Worm (Caenorhabditis elegans) whole organism, L1 larva: Measurements from ENCODE around the gene ham-3.

ENCODE experiments used
- C04F5.9 ChIP-seq: sonication (generic microtip); optimal IDR thresholded peaks from 2 replicates; lab custom pipeline; 2016; ENCODE audit warnings: missing genetic modification characterization, missing compliant biosample characterization
- Y116A8C.19 ChIP-seq: sonication (generic microtip); optimal IDR thresholded peaks from 2 replicates; lab custom pipeline; 2016; ENCODE audit warnings: missing compliant biosample characterization, missing genetic modification characterization, borderline replicate concordance
- aha-1 ChIP-seq: fragments of 150-350 bp; optimal IDR thresholded peaks from 2 replicates; lab custom pipeline; 2014; ENCODE audit warnings: missing biosample characterization, missing genetic modification characterization
- ceh-63 ChIP-seq: fragments of 200-800 bp; sonication (Bioruptor generic); optimal IDR thresholded peaks from 2 replicates; lab custom pipeline; 2018; ENCODE audit warnings: mild to moderate bottlenecking, missing genetic modification characterization, missing compliant biosample characterization
- ceh-88 ChIP-seq: fragments of 200-800 bp; sonication (Bioruptor generic); IDR thresholded peaks from 2 replicates; pipeline ENCODE4 v1.3.6; 2022; ENCODE audit warnings: missing genetic modification characterization, missing compliant biosample characterization
- ces-1 ChIP-seq: fragments of 150-350 bp; optimal IDR thresholded peaks from 2 replicates; lab custom pipeline; 2014; ENCODE audit warnings: missing biosample characterization, missing genetic modification reagents, missing genetic modification characterization
- efl-1 ChIP-seq, 4 experiments: fragments of 150-350 bp; optimal IDR thresholded peaks in 3 of 4; peaks in 1 of 4; 1 replicate in 1 of 4; 2 replicates in 3 of 4; lab custom pipeline; 2014; ENCODE audit warnings: missing biosample characterization in 2 of 4, missing genetic modification characterization in 2 of 4, missing genetic modification reagents in 2 of 4
- elt-2 ChIP-seq: sonication (generic microtip); optimal IDR thresholded peaks from 2 replicates; lab custom pipeline; 2016; ENCODE audit warnings: missing genetic modification characterization, mild to moderate bottlenecking, inconsistent platforms, missing compliant biosample characterization, missing genetic modification reagents
- elt-3 ChIP-seq, 6 experiments: fragments of 150-350 bp in 1 of 6; sonication (generic microtip); optimal IDR thresholded peaks; 2 replicates each; lab custom pipeline; 2017 to 2018; ENCODE audit warnings: missing biosample characterization in 6 of 6, missing genetic modification characterization in 6 of 6, inconsistent platforms in 1 of 6
- fkh-4 ChIP-seq: sonication (generic microtip); optimal IDR thresholded peaks from 2 replicates; lab custom pipeline; 2016; ENCODE audit warnings: missing compliant biosample characterization, missing genetic modification characterization, borderline replicate concordance
- fkh-8 ChIP-seq: sonication (generic microtip); optimal IDR thresholded peaks from 2 replicates; lab custom pipeline; 2016; ENCODE audit warnings: mild to moderate bottlenecking, missing genetic modification characterization, missing compliant biosample characterization
- fos-1 ChIP-seq: fragments of 150-350 bp; optimal IDR thresholded peaks from 2 replicates; lab custom pipeline; 2014; ENCODE audit warnings: missing biosample characterization, missing genetic modification characterization
- hlh-17 ChIP-seq: fragments of 200-800 bp; sonication (Bioruptor generic); optimal IDR thresholded peaks from 2 replicates; lab custom pipeline; 2018; ENCODE audit warnings: missing genetic modification characterization, mild to moderate bottlenecking, missing compliant biosample characterization, moderate library complexity, borderline replicate concordance
- hpl-2 ChIP-seq: fragments of 150-350 bp; optimal IDR thresholded peaks from 2 replicates; lab custom pipeline; 2014; ENCODE audit warnings: missing biosample characterization, missing genetic modification reagents, missing genetic modification characterization
- isw-1 ChIP-seq: fragments of 200-800 bp; sonication (Bioruptor generic); IDR thresholded peaks from 2 replicates; pipeline ENCODE4 v1.3.6; 2022; ENCODE audit warnings: missing genetic modification characterization, missing compliant biosample characterization
- lin-13 ChIP-seq: fragments of 150-350 bp; optimal IDR thresholded peaks from 2 replicates; lab custom pipeline; 2014; ENCODE audit warnings: missing biosample characterization, missing genetic modification reagents, missing genetic modification characterization
- lin-15B ChIP-seq: fragments of 150-350 bp; sonication (generic microtip); optimal IDR thresholded peaks from 3 replicates; lab custom pipeline; 2014; ENCODE audit warnings: missing biosample characterization, missing genetic modification characterization
- lin-39 ChIP-seq: fragments of 150-350 bp; optimal IDR thresholded peaks from 2 replicates; lab custom pipeline; 2014; ENCODE audit warnings: missing biosample characterization, missing genetic modification reagents, missing genetic modification characterization
- lir-3 ChIP-seq: sonication (generic microtip); optimal IDR thresholded peaks from 2 replicates; lab custom pipeline; 2016; ENCODE audit warnings: mild to moderate bottlenecking, missing genetic modification characterization, moderate library complexity, missing compliant biosample characterization; ENCODE audit not compliant: poor library complexity
- mdl-1 ChIP-seq, 2 experiments: fragments of 150-350 bp; optimal IDR thresholded peaks; 2 replicates each; lab custom pipeline; 2014 to 2017; ENCODE audit warnings: missing biosample characterization in 2 of 2, missing genetic modification characterization in 2 of 2, inconsistent platforms in 1 of 2
- mef-2 ChIP-seq: fragments of 150-350 bp; optimal IDR thresholded peaks from 2 replicates; lab custom pipeline; 2014; ENCODE audit warnings: missing biosample characterization, missing genetic modification characterization
- mep-1 ChIP-seq: fragments of 150-350 bp; optimal IDR thresholded peaks from 2 replicates; lab custom pipeline; 2014; ENCODE audit warnings: missing biosample characterization, missing genetic modification characterization
- nhr-12 ChIP-seq: sonication (generic microtip); optimal IDR thresholded peaks from 2 replicates; lab custom pipeline; 2017; ENCODE audit warnings: missing biosample characterization, missing genetic modification characterization
- nhr-19 ChIP-seq: fragments of 200-800 bp; sonication (Bioruptor generic); conservative IDR thresholded peaks from 2 replicates; pipeline ENCODE4 v1.3.6; 2022; ENCODE audit warnings: missing genetic modification characterization, missing compliant biosample characterization
- nhr-20 ChIP-seq: sonication (generic microtip); optimal IDR thresholded peaks from 2 replicates; lab custom pipeline; 2016; ENCODE audit warnings: mild to moderate bottlenecking, missing genetic modification characterization, missing compliant biosample characterization
- nhr-237 ChIP-seq: fragments of 150-350 bp; optimal IDR thresholded peaks from 2 replicates; lab custom pipeline; 2014; ENCODE audit warnings: missing biosample characterization, missing genetic modification characterization
- nhr-28 ChIP-seq: fragments of 150-350 bp; optimal IDR thresholded peaks from 2 replicates; lab custom pipeline; 2014; ENCODE audit warnings: missing biosample characterization, missing genetic modification characterization
- nhr-47 ChIP-seq: sonication (generic microtip); optimal IDR thresholded peaks from 2 replicates; lab custom pipeline; 2016; ENCODE audit warnings: mild to moderate bottlenecking, missing genetic modification characterization, moderate library complexity, missing compliant biosample characterization
- nhr-71 ChIP-seq: sonication (generic microtip); optimal IDR thresholded peaks from 2 replicates; lab custom pipeline; 2016; ENCODE audit warnings: mild to moderate bottlenecking, missing genetic modification characterization, moderate library complexity, missing compliant biosample characterization
- nhr-84 ChIP-seq: sonication (generic microtip); optimal IDR thresholded peaks from 2 replicates; lab custom pipeline; 2017; ENCODE audit warnings: missing biosample characterization, missing genetic modification characterization
- nhr-90 ChIP-seq: sonication (generic microtip); optimal IDR thresholded peaks from 2 replicates; lab custom pipeline; 2016; ENCODE audit warnings: mild to moderate bottlenecking, missing genetic modification characterization, missing compliant biosample characterization; ENCODE audit not compliant: poor library complexity
- pag-3 ChIP-seq: sonication (generic microtip); optimal IDR thresholded peaks from 2 replicates; lab custom pipeline; 2017; ENCODE audit warnings: missing genetic modification characterization, mild to moderate bottlenecking, missing compliant biosample characterization, antibody characterized with exemption, borderline replicate concordance; ENCODE audit not compliant: insufficient read depth
- pqm-1 ChIP-seq: sonication (generic microtip); optimal IDR thresholded peaks from 3 replicates; lab custom pipeline; 2017; ENCODE audit warnings: missing biosample characterization, missing genetic modification characterization
- rnt-1 ChIP-seq: sonication (generic microtip); optimal IDR thresholded peaks from 2 replicates; lab custom pipeline; 2016; ENCODE audit warnings: mild to moderate bottlenecking, missing genetic modification characterization, moderate library complexity, missing compliant biosample characterization
- snu-23 ChIP-seq: sonication (generic microtip); optimal IDR thresholded peaks from 2 replicates; lab custom pipeline; 2016; ENCODE audit warnings: missing genetic modification characterization, missing compliant biosample characterization
- sox-4 ChIP-seq: sonication (generic microtip); optimal IDR thresholded peaks from 2 replicates; lab custom pipeline; 2016; ENCODE audit warnings: missing genetic modification characterization, missing compliant biosample characterization
- sup-37 ChIP-seq: fragments of 200-800 bp; sonication (Bioruptor generic); optimal IDR thresholded peaks from 2 replicates; lab custom pipeline; 2018; ENCODE audit warnings: mild to moderate bottlenecking, missing genetic modification characterization, missing compliant biosample characterization
- swsn-7 ChIP-seq: sonication (generic microtip); optimal IDR thresholded peaks from 2 replicates; lab custom pipeline; 2016; ENCODE audit warnings: missing genetic modification characterization, missing compliant biosample characterization
- tbx-2 ChIP-seq: sonication (generic microtip); optimal IDR thresholded peaks from 2 replicates; lab custom pipeline; 2016; ENCODE audit warnings: missing genetic modification characterization, missing compliant biosample characterization
- unc-130 ChIP-seq: fragments of 150-350 bp; optimal IDR thresholded peaks from 2 replicates; lab custom pipeline; 2017; ENCODE audit warnings: missing biosample characterization, missing genetic modification characterization, inconsistent platforms
- unc-30 ChIP-seq: sonication (generic microtip); optimal IDR thresholded peaks from 2 replicates; lab custom pipeline; 2017; ENCODE audit warnings: missing biosample characterization, missing genetic modification characterization
- unc-98 ChIP-seq: fragments of 200-800 bp; sonication (Bioruptor generic); IDR thresholded peaks from 2 replicates; pipeline ENCODE4 v1.3.6; 2022; ENCODE audit warnings: missing genetic modification characterization, missing compliant biosample characterization
- vab-15 ChIP-seq: sonication (generic microtip); optimal IDR thresholded peaks from 2 replicates; lab custom pipeline; 2017; ENCODE audit warnings: missing genotype, mild to moderate bottlenecking, missing genetic modification characterization, missing compliant biosample characterization
- zag-1 ChIP-seq: fragments of 150-350 bp; optimal IDR thresholded peaks from 2 replicates; lab custom pipeline; 2014; ENCODE audit warnings: missing biosample characterization, missing genetic modification characterization
- ztf-11 ChIP-seq, 2 experiments: sonication (generic microtip); optimal IDR thresholded peaks; 2 replicates each; lab custom pipeline; 2016 to 2017; ENCODE audit warnings: missing genetic modification characterization in 2 of 2, missing biosample characterization in 1 of 2, missing compliant biosample characterization in 1 of 2

The ham-3 gene

DNA sequence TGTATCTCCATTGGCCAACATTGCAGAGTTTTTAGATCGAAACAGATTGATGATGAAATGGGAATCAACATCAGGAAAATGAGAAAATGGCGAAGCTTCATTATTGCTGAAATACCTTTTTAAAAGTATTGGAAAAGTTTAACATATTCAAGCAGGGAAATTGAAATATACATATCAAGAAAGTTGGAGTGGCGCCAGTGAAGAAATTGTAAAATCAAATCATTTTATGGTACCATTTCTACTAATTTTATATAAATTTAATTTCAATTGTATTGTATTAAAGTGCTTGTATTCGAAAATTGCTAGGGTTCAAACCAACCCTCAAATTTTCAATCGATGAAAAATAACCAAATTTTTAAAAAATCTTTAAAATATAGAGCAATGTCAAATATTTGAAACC lies 14.2 kb upstream of the ham-3 start, which contains the start of gene srt-55:
Gene srt-55, minus strand, starts transcription at position 101 of the 400 bp plus-strand sequence.
- TF ChIP-seq ceh-63 (GFP tag; lab: Kevin White, UChicago) (no peak), C04F5.9 (tag; lab: Kevin White, UChicago) (no peak)
- TF ChIP-seq, all 84 proteins: peak for 0

- TF ChIP-seq elt-2 (tag; lab: Kevin White, UChicago) (no peak), fos-1 (tag; lab: Kevin White, UChicago) (no peak), zag-1 (no peak), nhr-84 (tag; lab: Kevin White, UChicago) (no peak), sup-37 (GFP tag; lab: Kevin White, UChicago) (no peak), snu-23 (GFP tag; lab: Kevin White, UChicago) (no peak)
Measured at ce11 chrIII:10108995-10109394, 11.6 kb upstream of the ham-3 start, which contains the start of gene T16H12.9. Gene T16H12.9, plus strand, starts transcription at chrIII:10109295.

- TF ChIP-seq pag-3: no peak
- no peak for TF ChIP-seq vab-15 (tag; lab: Kevin White, UChicago)
Measured at ce11 chrIII:10112958-10113357, 7.6 kb upstream of the ham-3 start, which contains the start of gene vps-29. Gene vps-29, minus strand, starts transcription at chrIII:10113058.

DNA sequence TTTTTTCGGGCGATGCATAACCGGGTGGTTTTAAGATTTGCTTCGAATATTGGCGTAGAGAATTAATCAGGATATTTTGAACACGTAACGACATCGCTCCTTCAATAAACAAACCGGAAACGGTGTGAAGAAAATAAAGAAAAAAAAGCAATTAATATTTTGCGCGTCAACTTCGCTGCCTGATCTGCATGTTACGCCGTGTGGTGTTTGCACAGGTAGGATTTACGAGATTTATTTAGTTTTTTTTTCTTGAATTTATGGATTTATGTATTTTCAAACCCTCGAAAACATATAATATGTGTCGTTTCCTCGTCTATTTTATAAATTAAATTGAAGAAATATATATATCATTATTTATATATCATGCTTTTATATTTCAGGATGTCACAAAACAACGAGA lies 5.9 kb upstream of the ham-3 start, which contains the start of the genes ZK1128.1 and mett-10:
Gene ZK1128.1, minus strand, starts transcription at position 99 of the 400 bp plus-strand sequence.
Gene mett-10, plus strand, starts transcription at position 375 of the 400 bp plus-strand sequence.
- TF ChIP-seq lir-3 (tag; lab: Kevin White, UChicago): no peak
- no peak for TF ChIP-seq pqm-1
- no peak for TF ChIP-seq Y116A8C.19 (tag; lab: Kevin White, UChicago)
- peak; percentile 39 to 48 for TF ChIP-seq efl-1 (optimal IDR thresholded peaks at IDR 0.05; lab: Kevin White, UChicago)
- peak; percentile 62 to 94 for TF ChIP-seq efl-1 (GFP tag; optimal IDR thresholded peaks at IDR 0.05 in 1 of 2; lab: Kevin White, UChicago)
- no peak for TF ChIP-seq elt-3 (tag; optimal IDR thresholded peaks at IDR 0.05; lab: Kevin White, UChicago)
- TF ChIP-seq nhr-47: peak; percentile 31
- no peak for TF ChIP-seq swsn-7 (tag; lab: Kevin White, UChicago)
- TF ChIP-seq vab-15 (tag; lab: Kevin White, UChicago): peak; percentile 19
- TF ChIP-seq mdl-1 (tag; optimal IDR thresholded peaks at IDR 0.05; lab: Kevin White, UChicago): no peak
- no peak for TF ChIP-seq unc-30 (tag; lab: Kevin White, UChicago)
- TF ChIP-seq C04F5.9 (tag; lab: Kevin White, UChicago): no peak
- TF ChIP-seq rnt-1: peak; percentile 17
- no peak for TF ChIP-seq fos-1 (tag; lab: Kevin White, UChicago)
- no peak for TF ChIP-seq pag-3
- TF ChIP-seq lin-13 (GFP tag; lab: Kevin White, UChicago): no peak
- TF ChIP-seq lin-39 (tag; lab: Kevin White, UChicago): no peak
- TF ChIP-seq ztf-11 (tag; optimal IDR thresholded peaks at IDR 0.05; lab: Kevin White, UChicago): no peak
- no peak for TF ChIP-seq mef-2
- TF ChIP-seq nhr-20 (tag; lab: Kevin White, UChicago): no peak
- peak; percentile 4 for TF ChIP-seq lin-15B (tag; lab: Kevin White, UChicago)
- no peak for TF ChIP-seq ceh-88 (GFP tag; lab: Robert Waterston, UW)
- TF ChIP-seq nhr-90 (tag; lab: Kevin White, UChicago): no peak
- TF ChIP-seq aha-1: no peak
- no peak for TF ChIP-seq fkh-4 (tag; lab: Kevin White, UChicago)
- no peak for TF ChIP-seq hpl-2 (GFP tag; lab: Kevin White, UChicago)
- peak; percentile 63 for TF ChIP-seq unc-130
- peak; percentile 34 for TF ChIP-seq nhr-71
- TF ChIP-seq nhr-28 (tag; lab: Kevin White, UChicago): no peak
- no peak for TF ChIP-seq fkh-8
- no peak for TF ChIP-seq unc-98 (GFP tag; lab: Robert Waterston, UW)
- TF ChIP-seq mep-1 (tag; lab: Kevin White, UChicago): peak; percentile 23
- TF ChIP-seq isw-1: 0 out of 2 replicates have a peak, but pooled peaks have one; percentile 6
- TF ChIP-seq nhr-12 (tag; lab: Kevin White, UChicago): no peak
- TF ChIP-seq tbx-2 (tag; lab: Kevin White, UChicago): no peak
- no peak for TF ChIP-seq ces-1 (GFP tag; lab: Kevin White, UChicago)
- no peak for TF ChIP-seq nhr-237 (tag; lab: Kevin White, UChicago)
- TF ChIP-seq nhr-19 (GFP tag; lab: Robert Waterston, UW): no peak
- TF ChIP-seq sox-4: no peak
- no peak for TF ChIP-seq hlh-17 (GFP tag; lab: Kevin White, UChicago)
